Worm (Caenorhabditis elegans) whole organism, midembryonic: ENCODE results near the gene Y60C6A.3.

Experiments used
- cog-1 ChIP-seq: sonication (generic microtip); optimal IDR thresholded peaks from 2 replicates; lab custom pipeline; 2016; ENCODE audit warnings: missing genetic modification characterization, missing compliant biosample characterization
- flt-1 ChIP-seq: fragments of 200-800 bp; sonication (Bioruptor generic); IDR thresholded peaks from 2 replicates; pipeline ENCODE4 v1.3.6; 2022; ENCODE audit warnings: missing genetic modification characterization, missing compliant biosample characterization
- klf-2 ChIP-seq: fragments of 200-800 bp; sonication (Bioruptor generic); conservative IDR thresholded peaks from 2 replicates; pipeline ENCODE4 v1.3.6; 2022; ENCODE audit warnings: missing genetic modification reagents, missing genetic modification characterization, missing compliant biosample characterization
- med-1 ChIP-seq: sonication (generic microtip); optimal IDR thresholded peaks from 2 replicates; lab custom pipeline; 2017; ENCODE audit warnings: missing genetic modification characterization, mild to moderate bottlenecking, missing compliant biosample characterization, antibody characterized with exemption, missing genetic modification reagents; ENCODE audit not compliant: insufficient read depth
- ztf-29 ChIP-seq: fragments of 200-800 bp; sonication (Bioruptor generic); IDR thresholded peaks from 2 replicates; pipeline ENCODE4 v1.3.6; 2022; ENCODE audit warnings: missing genetic modification reagents, missing genetic modification characterization, missing compliant biosample characterization

- no peak for TF ChIP-seq flt-1 (GFP tag; lab: Robert Waterston, UW)
- no peak for TF ChIP-seq cog-1
- no peak for TF ChIP-seq med-1 (GFP tag; lab: Kevin White, UChicago)
- no peak for TF ChIP-seq ztf-29
- no peak for TF ChIP-seq klf-2
Measured at ce11 chrV:4754684-4755211, 30.9 kb upstream of the Y60C6A.3 start.
